Fruit fly (Drosophila melanogaster) whole organism, adult: ENCODE data around the gene CG42654.

ENCODE experiments used
- CG33017 ChIP-seq: fragments of 200-800 bp; sonication (Bioruptor generic); optimal IDR thresholded peaks from 2 replicates; lab custom pipeline; 2018; ENCODE audit warnings: missing biosample characterization, mild to moderate bottlenecking, missing genetic modification characterization, moderate library complexity
- CG5204 ChIP-seq: fragments of 200-800 bp; sonication (Bioruptor generic); optimal IDR thresholded peaks from 2 replicates; lab custom pipeline; 2016; ENCODE audit warnings: missing biosample characterization, missing genetic modification characterization
- Crg-1 ChIP-seq: fragments of 200-800 bp; sonication (Bioruptor generic); optimal IDR thresholded peaks from 2 replicates; lab custom pipeline; 2016; ENCODE audit warnings: missing biosample characterization, missing genetic modification characterization
- cic ChIP-seq: fragments of 200-800 bp; sonication (Bioruptor generic); optimal IDR thresholded peaks from 2 replicates; lab custom pipeline; 2017; ENCODE audit warnings: missing biosample characterization, mild to moderate bottlenecking, missing genetic modification characterization, moderate library complexity
- kay ChIP-seq: fragments of 200-800 bp; sonication (Bioruptor generic); peaks from one replicate; lab custom pipeline; 2016; ENCODE audit warnings: missing biosample characterization, missing genetic modification characterization, borderline replicate concordance

dm6 chr3L:20003235-20003493 is 48.8 kb upstream of the CG42654 start:
- TF ChIP-seq CG33017 (tag; lab: Kevin White, UChicago) = no peak
- TF ChIP-seq Crg-1 = no peak
- TF ChIP-seq cic = no peak
- no peak for TF ChIP-seq CG5204 (GFP tag; lab: Kevin White, UChicago)
- no peak for TF ChIP-seq kay (GFP tag; lab: Kevin White, UChicago)
